Fruit fly (Drosophila melanogaster) whole organism: ENCODE measurements around the gene CG15312.

Experiments
- psq ChIP-seq: fragments of >200 bp; optimal IDR thresholded peaks from 2 replicates; lab custom pipeline; 2017
- usp ChIP-seq: fragments of >200 bp; optimal IDR thresholded peaks from 2 replicates; lab custom pipeline; 2017; ENCODE audit warnings: missing biosample characterization, missing genetic modification characterization, mixed read lengths

DNA sequence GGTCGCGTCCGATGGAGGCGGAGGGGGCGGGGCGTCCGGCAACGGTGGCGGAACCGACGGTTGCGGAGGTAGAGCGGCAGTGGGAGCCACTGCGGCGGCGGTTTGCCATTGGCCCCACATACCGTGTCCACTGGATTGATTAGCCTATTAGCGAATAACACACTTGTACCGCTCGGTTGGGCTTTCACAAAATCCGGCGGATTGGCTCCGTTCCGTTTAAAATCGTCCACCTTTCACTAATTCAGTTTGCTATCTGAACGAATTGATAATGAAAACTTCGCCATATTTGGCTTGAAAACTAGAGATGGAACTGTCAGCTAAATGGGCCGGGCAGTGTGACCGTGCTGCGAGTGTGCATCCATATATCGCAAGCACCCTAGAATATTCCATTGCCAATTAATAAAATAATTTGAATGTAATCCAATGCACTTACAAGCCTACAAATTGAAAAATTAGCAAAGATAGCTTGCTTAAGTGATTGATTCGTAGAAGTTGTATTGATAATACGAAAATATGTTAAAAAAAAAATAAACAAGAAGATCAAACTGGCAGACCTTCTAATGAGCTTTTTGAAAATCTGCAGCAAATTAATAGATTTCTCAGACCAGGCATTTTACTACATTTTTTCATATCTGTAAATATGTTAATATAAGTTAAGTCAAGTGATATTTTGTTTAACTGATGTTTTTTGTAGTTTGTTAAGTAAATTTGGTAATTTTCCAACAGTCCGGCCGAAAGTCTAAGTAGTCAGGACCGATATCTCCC, 11.7 kb upstream of the CG15312 start, which contains the start of gene ZAP3:
- TF ChIP-seq psq (lab: Kevin White, UChicago), result no peak
- TF ChIP-seq usp (GFP tag; lab: Kevin White, UChicago), result no peak
